Worm (Caenorhabditis elegans) whole organism, young adult: ENCODE results near the gene cyp-32B1.

Experiments used
- B0035.1 ChIP-seq: sonication (generic microtip); optimal IDR thresholded peaks from 2 replicates; lab custom pipeline; 2016; ENCODE audit warnings: missing genetic modification characterization, mild to moderate bottlenecking, missing compliant biosample characterization, missing genotype, missing genetic modification reagents
- F37B4.10 ChIP-seq: fragments of 200-800 bp; sonication (Bioruptor generic); IDR thresholded peaks from 2 replicates; pipeline ENCODE4 v1.3.6; 2022; ENCODE audit warnings: missing genetic modification characterization, missing compliant biosample characterization
- F49E8.2 ChIP-seq: sonication (generic microtip); optimal IDR thresholded peaks from 3 replicates; lab custom pipeline; 2017; ENCODE audit warnings: missing genetic modification characterization, mild to moderate bottlenecking, missing compliant biosample characterization, antibody characterized with exemption, moderate library complexity; ENCODE audit not compliant: insufficient read depth
- F52B5.7 ChIP-seq: sonication (generic microtip); optimal IDR thresholded peaks from 2 replicates; lab custom pipeline; 2016; ENCODE audit warnings: mild to moderate bottlenecking, missing genetic modification characterization, missing compliant biosample characterization
- F55B11.4 ChIP-seq: sonication (generic microtip); optimal IDR thresholded peaks from 2 replicates; lab custom pipeline; 2016; ENCODE audit warnings: missing compliant biosample characterization, missing genetic modification characterization, borderline replicate concordance; ENCODE audit not compliant: insufficient read depth
- F57A8.1 ChIP-seq: fragments of 200-800 bp; sonication (Bioruptor generic); optimal IDR thresholded peaks from 2 replicates; lab custom pipeline; 2018; ENCODE audit warnings: mild to moderate bottlenecking, missing genetic modification characterization, moderate library complexity, missing compliant biosample characterization
- Y53G8AR.9 ChIP-seq: fragments of 200-800 bp; sonication (Bioruptor generic); conservative IDR thresholded peaks from 2 replicates; pipeline ENCODE4 v1.3.6; 2022; ENCODE audit warnings: missing genetic modification reagents, missing genetic modification characterization, missing compliant biosample characterization
- akir-1 ChIP-seq: fragments of 200-800 bp; sonication (Bioruptor generic); optimal IDR thresholded peaks from 2 replicates; lab custom pipeline; 2018; ENCODE audit warnings: mild to moderate bottlenecking, missing genetic modification characterization, moderate library complexity, missing compliant biosample characterization
- aptf-3 ChIP-seq: fragments of 200-800 bp; sonication (Bioruptor generic); IDR thresholded peaks from 2 replicates; pipeline ENCODE4 v1.3.6; 2022; ENCODE audit warnings: missing genetic modification characterization, missing compliant biosample characterization
- atf-7 ChIP-seq: sonication (generic microtip); optimal IDR thresholded peaks from 2 replicates; lab custom pipeline; 2017; ENCODE audit warnings: mild to moderate bottlenecking, missing genetic modification characterization, missing compliant biosample characterization
- athp-1 ChIP-seq: sonication (generic microtip); optimal IDR thresholded peaks from 2 replicates; lab custom pipeline; 2017; ENCODE audit warnings: mild to moderate bottlenecking, missing genetic modification characterization, missing compliant biosample characterization
- cebp-2 ChIP-seq: fragments of 200-800 bp; sonication (Bioruptor generic); IDR thresholded peaks from 2 replicates; pipeline ENCODE4 v1.3.6; 2022; ENCODE audit warnings: missing genetic modification characterization, missing compliant biosample characterization
- ceh-100 ChIP-seq: fragments of 200-800 bp; sonication (Bioruptor generic); IDR thresholded peaks from 2 replicates; pipeline ENCODE4 v1.3.6; 2022; ENCODE audit warnings: missing genetic modification reagents, missing genetic modification characterization, missing compliant biosample characterization
- dox-1 ChIP-seq: fragments of 200-800 bp; sonication (Bioruptor generic); IDR thresholded peaks from 2 replicates; pipeline ENCODE4 v1.3.6; 2022; ENCODE audit warnings: missing genetic modification reagents, missing genetic modification characterization, missing compliant biosample characterization
- egl-18 ChIP-seq: fragments of 200-800 bp; sonication (Bioruptor generic); IDR thresholded peaks from 2 replicates; pipeline ENCODE4 v1.3.6; 2022; ENCODE audit warnings: missing genetic modification reagents, missing genetic modification characterization, missing compliant biosample characterization
- ekl-4 ChIP-seq: fragments of 200-800 bp; sonication (Bioruptor generic); IDR thresholded peaks from 2 replicates; pipeline ENCODE4 v1.3.6; 2022; ENCODE audit warnings: missing genetic modification reagents, missing genetic modification characterization, missing compliant biosample characterization
- ets-4 ChIP-seq: fragments of 200-800 bp; sonication (Bioruptor generic); optimal IDR thresholded peaks from 2 replicates; lab custom pipeline; 2018; ENCODE audit warnings: mild to moderate bottlenecking, missing genetic modification characterization, missing compliant biosample characterization
- gei-17 ChIP-seq: fragments of 200-800 bp; sonication (Bioruptor generic); optimal IDR thresholded peaks from 2 replicates; lab custom pipeline; 2018; ENCODE audit warnings: mild to moderate bottlenecking, missing genetic modification characterization, missing compliant biosample characterization
- hmg-1.2 ChIP-seq: fragments of 200-800 bp; sonication (Bioruptor generic); IDR thresholded peaks from 2 replicates; pipeline ENCODE4 v1.3.6; 2022; ENCODE audit warnings: missing genetic modification reagents, missing genetic modification characterization, missing compliant biosample characterization
- hsf-1 ChIP-seq: fragments of 200-800 bp; sonication (Bioruptor generic); IDR thresholded peaks from 2 replicates; pipeline ENCODE4 v1.3.6; 2022; ENCODE audit warnings: missing genetic modification reagents, missing genetic modification characterization, missing compliant biosample characterization
- lsy-27 ChIP-seq: sonication (generic microtip); optimal IDR thresholded peaks from 2 replicates; lab custom pipeline; 2017; ENCODE audit warnings: missing genetic modification characterization, mild to moderate bottlenecking, missing compliant biosample characterization, antibody characterized with exemption, missing genotype, borderline replicate concordance; ENCODE audit not compliant: insufficient read depth
- madf-8 ChIP-seq: fragments of 200-800 bp; sonication (Bioruptor generic); conservative IDR thresholded peaks from 2 replicates; pipeline ENCODE4 v1.3.6; 2022; ENCODE audit warnings: missing genetic modification reagents, missing genetic modification characterization, missing compliant biosample characterization
- mcd-1 ChIP-seq: fragments of 200-800 bp; sonication (Bioruptor generic); IDR thresholded peaks from 2 replicates; pipeline ENCODE4 v1.3.6; 2022; ENCODE audit warnings: missing genetic modification reagents, missing genetic modification characterization, missing compliant biosample characterization
- mel-28 ChIP-seq: sonication (generic microtip); optimal IDR thresholded peaks from 2 replicates; lab custom pipeline; 2016; ENCODE audit warnings: borderline replicate concordance, mild to moderate bottlenecking, missing genetic modification characterization, missing compliant biosample characterization
- nfyb-1 ChIP-seq: fragments of 200-800 bp; sonication (Bioruptor generic); IDR thresholded peaks from 2 replicates; pipeline ENCODE4 v1.3.6; 2022; ENCODE audit warnings: missing genetic modification reagents, missing genetic modification characterization, missing compliant biosample characterization
- nhr-120 ChIP-seq: fragments of 200-800 bp; sonication (Bioruptor generic); IDR thresholded peaks from 2 replicates; pipeline ENCODE4 v1.3.6; 2022; ENCODE audit warnings: missing genetic modification characterization, missing compliant biosample characterization
- nhr-80 ChIP-seq: sonication (generic microtip); optimal IDR thresholded peaks from 2 replicates; lab custom pipeline; 2016; ENCODE audit warnings: missing genetic modification characterization, missing compliant biosample characterization
- rcor-1 ChIP-seq: fragments of 200-800 bp; sonication (Bioruptor generic); IDR thresholded peaks from 2 replicates; pipeline ENCODE4 v1.3.6; 2022; ENCODE audit warnings: missing genetic modification reagents, missing genetic modification characterization, missing compliant biosample characterization
- snpc-1.1 ChIP-seq: sonication (generic microtip); optimal IDR thresholded peaks from 2 replicates; lab custom pipeline; 2017; ENCODE audit warnings: missing genetic modification characterization, mild to moderate bottlenecking, missing compliant biosample characterization, antibody characterized with exemption, moderate library complexity, missing genotype, missing genetic modification reagents; ENCODE audit not compliant: insufficient read depth
- snpc-4 ChIP-seq, 5 experiments: fragments of 150-350 bp in 1 of 5; sonication (generic microtip) in 4 of 5; optimal IDR thresholded peaks; 2 replicates each; lab custom pipeline; 2014 to 2018; ENCODE audit warnings: missing genetic modification characterization in 5 of 5, missing biosample characterization in 3 of 5, antibody characterized with exemption in 2 of 5, mild to moderate bottlenecking in 2 of 5, missing compliant biosample characterization in 2 of 5, missing genotype in 2 of 5, moderate library complexity in 2 of 5, missing genetic modification reagents in 1 of 5
- unc-62 ChIP-seq: fragments of 150-350 bp; optimal IDR thresholded peaks from 2 replicates; lab custom pipeline; 2014; ENCODE audit warnings: missing biosample characterization, missing genetic modification reagents, missing genetic modification characterization
- xnd-1 ChIP-seq: sonication (generic microtip); optimal IDR thresholded peaks from 2 replicates; lab custom pipeline; 2016; ENCODE audit warnings: missing genotype, missing genetic modification reagents, missing genetic modification characterization, missing compliant biosample characterization
- zfh-2 ChIP-seq: fragments of 200-800 bp; sonication (Bioruptor generic); conservative IDR thresholded peaks from 2 replicates; pipeline ENCODE4 v1.3.6; 2022; ENCODE audit warnings: missing genetic modification reagents, missing genetic modification characterization, missing compliant biosample characterization
- ztf-26 ChIP-seq: sonication (generic microtip); optimal IDR thresholded peaks from 2 replicates; lab custom pipeline; 2017; ENCODE audit warnings: missing genetic modification characterization, missing compliant biosample characterization
- ztf-3 ChIP-seq: fragments of 200-800 bp; sonication (Bioruptor generic); optimal IDR thresholded peaks from 2 replicates; lab custom pipeline; 2018; ENCODE audit warnings: mild to moderate bottlenecking, missing genetic modification characterization, missing compliant biosample characterization

The cyp-32B1 gene

DNA sequence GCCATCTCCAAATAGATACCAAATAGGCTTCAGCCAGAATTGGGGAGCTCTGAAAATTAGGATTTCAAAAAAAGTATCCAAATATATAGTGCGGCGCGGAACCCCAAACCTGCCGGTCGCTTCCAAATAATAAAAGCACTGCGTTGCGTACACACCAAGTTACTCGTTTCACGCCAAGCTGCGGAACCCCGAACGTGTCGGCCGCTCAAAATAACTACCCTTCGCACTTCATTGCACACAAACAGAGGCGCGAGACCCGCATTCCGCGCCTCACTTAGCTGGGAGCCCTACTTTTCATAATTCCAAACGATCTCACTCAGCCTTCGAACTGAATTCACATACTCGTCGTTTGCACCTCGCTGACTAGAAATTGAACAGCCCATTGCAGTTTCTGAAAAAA is 1.6 kb downstream of the cyp-32B1 start:
- TF ChIP-seq snpc-4 (GFP tag; optimal IDR thresholded peaks at IDR 0.05; lab: Kevin White, UChicago): no peak
- TF ChIP-seq snpc-4 (tag; optimal IDR thresholded peaks at IDR 0.05; lab: Kevin White, UChicago): peak in 2 of 4 experiments; percentile 81 to 90
- no peak for TF ChIP-seq nhr-120 (GFP tag; lab: Robert Waterston, UW)
- no peak for TF ChIP-seq gei-17 (GFP tag; lab: Kevin White, UChicago)
- peak; percentile 37 for TF ChIP-seq snpc-1.1 (tag; lab: Kevin White, UChicago)
- TF ChIP-seq F37B4.10 (GFP tag; lab: Robert Waterston, UW): 0 out of 2 replicates have a peak, but pooled peaks have one; percentile 72
- TF ChIP-seq ets-4 (GFP tag; lab: Kevin White, UChicago): no peak
- no peak for TF ChIP-seq mcd-1 (GFP tag; lab: Robert Waterston, UW)
- 0 out of 2 replicates have a peak, but pooled peaks have one; percentile 39 for TF ChIP-seq nfyb-1 (GFP tag; lab: Robert Waterston, UW)
- TF ChIP-seq madf-8 (GFP tag; lab: Robert Waterston, UW): no peak
- TF ChIP-seq zfh-2 (GFP tag; lab: Robert Waterston, UW): 0 out of 2 replicates have a peak, but pooled peaks have one; percentile 12
- TF ChIP-seq ztf-26 (tag; lab: Kevin White, UChicago): no peak
- no peak for TF ChIP-seq athp-1
- TF ChIP-seq F57A8.1: no peak
- no peak for TF ChIP-seq F52B5.7

DNA sequence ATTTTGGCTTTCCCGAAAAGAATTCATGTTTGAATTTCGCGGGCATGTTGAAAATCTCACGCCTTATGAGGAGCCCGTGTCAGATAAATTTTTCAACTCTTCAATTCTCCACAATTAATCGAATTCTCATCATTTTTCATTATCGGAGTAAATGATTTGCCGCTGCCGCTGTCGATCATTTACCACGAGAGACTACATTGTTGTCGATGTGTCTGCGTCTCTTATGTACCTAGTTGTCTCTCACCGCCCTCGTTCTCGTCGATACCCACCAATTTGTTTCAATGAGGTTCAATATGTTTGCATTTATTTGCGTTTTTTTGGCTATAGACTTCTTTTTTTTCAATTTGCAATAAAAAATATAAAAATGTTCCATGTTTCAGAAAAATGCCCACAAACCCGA is 9.1 kb downstream of the cyp-32B1 start, which contains the start of gene nhr-13:
Gene nhr-13, plus strand, starts transcription at position 369 of the 400 bp plus-strand sequence.
- TF ChIP-seq F55B11.4 (tag; lab: Kevin White, UChicago): no peak
- no peak for TF ChIP-seq aptf-3 (GFP tag; lab: Robert Waterston, UW)
- no peak for TF ChIP-seq ztf-3 (GFP tag; lab: Kevin White, UChicago)
- peak; percentile 47 for TF ChIP-seq nhr-80 (tag; lab: Kevin White, UChicago)
- no peak for TF ChIP-seq egl-18 (GFP tag; lab: Robert Waterston, UW)
- TF ChIP-seq ceh-100: no peak
- TF ChIP-seq hmg-1.2 (GFP tag; lab: Robert Waterston, UW): peak; percentile 92
- TF ChIP-seq hsf-1: no peak

DNA sequence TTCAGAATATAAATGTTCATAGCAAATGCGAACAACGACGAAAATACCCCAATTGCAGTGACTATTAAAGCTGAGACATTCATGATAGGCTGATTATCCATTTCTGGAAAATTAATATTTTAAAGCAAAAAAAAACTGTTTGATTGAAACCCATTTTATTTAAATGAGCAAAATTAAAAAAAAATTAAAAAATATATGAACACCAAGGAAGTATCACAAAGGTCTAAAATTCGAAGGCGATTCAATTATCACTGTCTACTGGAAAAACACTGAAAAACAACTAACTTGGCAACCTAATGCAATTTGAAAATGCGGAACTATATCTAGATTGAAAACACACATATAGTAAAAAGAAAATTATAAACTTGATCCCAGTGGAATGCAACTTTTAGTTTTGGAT is 10.1 kb downstream of the cyp-32B1 start, which contains the start of gene srbc-42:
Gene srbc-42, minus strand, starts transcription at position 101 of the 400 bp plus-strand sequence.
- TF ChIP-seq ekl-4 (GFP tag; lab: Robert Waterston, UW) (no peak), F49E8.2 (tag; lab: Kevin White, UChicago) (no peak), xnd-1 (tag; lab: Kevin White, UChicago) (no peak), lsy-27 (tag; lab: Kevin White, UChicago) (no peak), akir-1 (GFP tag; lab: Kevin White, UChicago) (no peak), dox-1 (no peak), unc-62 (GFP tag; lab: Kevin White, UChicago) (no peak), rcor-1 (no peak), atf-7 (tag; lab: Kevin White, UChicago) (no peak), Y53G8AR.9 (GFP tag; lab: Robert Waterston, UW) (no peak), cebp-2 (GFP tag; lab: Robert Waterston, UW) (no peak), mel-28 (no peak), B0035.1 (tag; lab: Kevin White, UChicago) (no peak)
